Worm (Caenorhabditis elegans) whole organism, mixed stage, embryonic: ENCODE measurements around the gene C47E12.2.

Source experiments
- M03D4.4 ChIP-seq: sonication (generic microtip); optimal IDR thresholded peaks from 2 replicates; lab custom pipeline; 2017; ENCODE audit warnings: mild to moderate bottlenecking, missing genetic modification characterization, missing compliant biosample characterization
- ces-1 ChIP-seq: fragments of 150-350 bp; optimal IDR thresholded peaks from 2 replicates; lab custom pipeline; 2014; ENCODE audit warnings: missing biosample characterization, missing genetic modification reagents, missing genetic modification characterization
- elt-1 ChIP-seq: sonication (generic microtip); optimal IDR thresholded peaks from 2 replicates; lab custom pipeline; 2017; ENCODE audit warnings: missing genetic modification characterization, mild to moderate bottlenecking, missing compliant biosample characterization, antibody characterized with exemption, moderate library complexity, borderline replicate concordance; ENCODE audit not compliant: insufficient read depth
- pha-4 ChIP-seq: fragments of 150-350 bp; optimal IDR thresholded peaks from 2 replicates; lab custom pipeline; 2018; ENCODE audit warnings: missing biosample characterization, missing genetic modification reagents, missing genetic modification characterization
- snpc-4 ChIP-seq: fragments of 150-350 bp; optimal IDR thresholded peaks from 2 replicates; lab custom pipeline; 2014; ENCODE audit warnings: missing biosample characterization, missing genetic modification characterization
- unc-62 ChIP-seq: fragments of 150-350 bp; optimal IDR thresholded peaks from 2 replicates; lab custom pipeline; 2014; ENCODE audit warnings: missing biosample characterization, missing genetic modification reagents, missing genetic modification characterization

DNA sequence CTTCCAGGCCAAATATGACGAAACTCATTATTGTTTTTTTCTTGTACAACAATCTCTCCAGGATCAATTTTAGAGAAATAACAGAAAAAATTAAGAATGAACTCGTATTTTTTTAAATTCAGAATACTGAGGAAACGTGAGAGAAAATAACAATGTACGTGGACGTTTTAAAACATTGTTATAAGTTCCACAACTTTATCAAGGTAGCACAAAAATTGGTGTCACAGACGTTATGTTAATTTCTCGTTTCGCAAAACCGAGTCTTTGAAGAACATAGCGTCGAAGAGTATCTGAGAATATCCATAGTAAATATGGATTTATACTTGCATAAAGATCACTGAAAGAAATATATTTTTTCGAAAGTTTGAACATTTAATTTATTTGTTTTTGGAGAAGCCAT is 47.8 kb upstream of the C47E12.2 start, which contains the start of gene T04B2.8:
- TF ChIP-seq unc-62 (GFP tag; lab: Kevin White, UChicago): no peak
- no peak for TF ChIP-seq snpc-4 (tag; lab: Kevin White, UChicago)
- no peak for TF ChIP-seq pha-4 (tag; lab: Kevin White, UChicago)
- no peak for TF ChIP-seq elt-1 (tag; lab: Kevin White, UChicago)
- TF ChIP-seq M03D4.4: no peak
- no peak for TF ChIP-seq ces-1 (GFP tag; lab: Kevin White, UChicago)
